Fruit fly (Drosophila melanogaster): ENCODE data around the gene Usp39.
A peak's percentile ranks its signal among the peaks of the same experiment; 100 is the strongest.

The Usp39 gene

DNA sequence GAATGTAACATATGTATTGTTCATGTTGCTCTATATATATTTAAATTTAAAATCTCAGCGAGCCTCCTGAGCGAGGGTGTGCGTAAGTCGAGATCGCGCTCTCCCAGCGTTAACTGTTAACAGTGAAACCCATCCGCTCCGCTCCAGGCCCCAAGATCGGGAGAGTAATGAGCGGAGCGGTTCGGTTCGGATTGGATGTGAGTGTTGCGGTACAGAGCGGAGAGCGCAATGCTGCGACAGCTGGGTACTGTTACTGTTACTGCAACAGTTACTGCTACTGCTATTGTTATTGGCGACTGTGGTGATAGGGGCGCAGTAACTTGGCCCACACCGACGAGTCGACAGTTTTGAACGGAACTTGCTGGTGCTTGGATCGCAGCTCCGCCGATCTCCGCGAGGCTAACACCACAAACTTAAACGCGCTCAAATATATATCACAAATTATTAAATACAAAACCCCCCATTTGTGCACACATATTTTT, 25.6 kb upstream of the Usp39 start, which contains the start of gene Pvf1 (continued):
- TF ChIP-seq CG13296 (GFP tag; optimal IDR thresholded peaks at IDR 0.05): peak; percentile 9
- peak; percentile 25 for TF ChIP-seq kni (GFP tag; optimal IDR thresholded peaks at IDR 0.05)
- peak; percentile 44; the same call in 1 of the 2 replicates for TF ChIP-seq chm (GFP tag; IDR thresholded peaks at IDR 0.05)
- peak; percentile 31 for TF ChIP-seq Fer1 (GFP tag; optimal IDR thresholded peaks at IDR 0.05)
- TF ChIP-seq Nf-YC (tag; optimal IDR thresholded peaks at IDR 0.05): peak; percentile 34
- no peak for TF ChIP-seq Pdp1 (GFP tag; optimal IDR thresholded peaks at IDR 0.05)
- TF ChIP-seq CG14441 (GFP tag; IDR thresholded peaks at IDR 0.05): 0 out of 2 replicates have a peak, but pooled peaks have one; percentile 34
- TF ChIP-seq CG8281 (tag; optimal IDR thresholded peaks at IDR 0.05): peak; percentile 29
- peak; percentile 82 for TF ChIP-seq Trl (optimal IDR thresholded peaks at IDR 0.05)
- no peak for TF ChIP-seq Trl (GFP tag; optimal IDR thresholded peaks at IDR 0.05)
- TF ChIP-seq CG34422 (GFP tag; IDR thresholded peaks at IDR 0.05): peak; percentile 45; the same call in 1 of the 3 replicates
- TF ChIP-seq Dbx (GFP tag; IDR thresholded peaks at IDR 0.05): peak; percentile 12; the same call in 1 of the 3 replicates
- peak; percentile 37; the same call in 1 of the 2 replicates for TF ChIP-seq bbx (GFP tag; IDR thresholded peaks at IDR 0.05; ENCODE audit: partially characterized antibody)
- TF ChIP-seq CG3281 (GFP tag; optimal IDR thresholded peaks at IDR 0.05): peak; percentile 26
- no peak for TF ChIP-seq sisA (GFP tag; IDR thresholded peaks at IDR 0.05)
- peak; percentile 36; the same call in 1 of the 3 replicates for TF ChIP-seq so (GFP tag; IDR thresholded peaks at IDR 0.05)
- TF ChIP-seq hth (optimal IDR thresholded peaks at IDR 0.05): no peak
- peak; percentile 87 for TF ChIP-seq Med (GFP tag)
- TF ChIP-seq NFAT (GFP tag; IDR thresholded peaks at IDR 0.05): 0 out of 2 replicates have a peak, but pooled peaks have one; percentile 7
- no peak for TF ChIP-seq CG6813 (GFP tag; optimal IDR thresholded peaks at IDR 0.05)
- TF ChIP-seq D19B (GFP tag; optimal IDR thresholded peaks at IDR 0.05): peak; percentile 92
- TF ChIP-seq Adf1 (GFP tag; IDR thresholded peaks at IDR 0.05): peak; percentile 25; the same call in 1 of the 2 replicates
- TF ChIP-seq CG10979 (tag; optimal IDR thresholded peaks at IDR 0.05): no peak
- TF ChIP-seq yki (optimal IDR thresholded peaks at IDR 0.05): peak; percentile 35
- peak; percentile 23 for TF ChIP-seq Nf-YB (GFP tag; optimal IDR thresholded peaks at IDR 0.05)
- peak; percentile 25 for TF ChIP-seq HmgZ (tag; optimal IDR thresholded peaks at IDR 0.05)
- TF ChIP-seq Meics (GFP tag; optimal IDR thresholded peaks at IDR 0.05): peak; percentile 1
- no peak for TF ChIP-seq dimm (GFP tag; IDR thresholded peaks at IDR 0.05)
- no peak for TF ChIP-seq onecut (GFP tag; IDR thresholded peaks at IDR 0.05)
- TF ChIP-seq Hr78 (GFP tag; optimal IDR thresholded peaks at IDR 0.05): no peak
- 0 out of 2 replicates have a peak, but pooled peaks have one; percentile 19 for TF ChIP-seq tna (GFP tag; IDR thresholded peaks at IDR 0.05; ENCODE audit: partially characterized antibody)
- no peak for TF ChIP-seq HHEX (GFP tag; optimal IDR thresholded peaks at IDR 0.05)
- peak; percentile 77 for TF ChIP-seq row (GFP tag; IDR thresholded peaks at IDR 0.05)
- TF ChIP-seq Jarid2 (GFP tag; optimal IDR thresholded peaks at IDR 0.05): peak; percentile 80
- peak; percentile 9 for TF ChIP-seq cwo (GFP tag; optimal IDR thresholded peaks at IDR 0.05)
- TF ChIP-seq Xrp1 (GFP tag; IDR thresholded peaks at IDR 0.05): peak; percentile 29; the same call in 1 of the 2 replicates
- peak; percentile 20; the same call in 1 of the 2 replicates for TF ChIP-seq CG13287 (GFP tag; IDR thresholded peaks at IDR 0.05; ENCODE audit: partially characterized antibody)
- TF ChIP-seq CG3995 (GFP tag; optimal IDR thresholded peaks at IDR 0.05): peak; percentile 85
- TF ChIP-seq CG15269 (tag; optimal IDR thresholded peaks at IDR 0.05): peak; percentile 36
- TF ChIP-seq CG32532 (GFP tag; IDR thresholded peaks at IDR 0.05): peak; percentile 55; the same call in 1 of the 2 replicates
- no peak for TF ChIP-seq hkb (optimal IDR thresholded peaks at IDR 0.05)
- 0 out of 2 replicates have a peak, but pooled peaks have one; percentile 21 for TF ChIP-seq hkb (GFP tag; IDR thresholded peaks at IDR 0.05)
- TF ChIP-seq CG14050 (GFP tag; IDR thresholded peaks at IDR 0.05): peak; percentile 70; the same call in 2 of the 3 replicates
